Fruit fly (Drosophila melanogaster): ENCODE results near the gene CG7512.

- no peak for TF ChIP-seq h (optimal IDR thresholded peaks at IDR 0.05)
- no peak for TF ChIP-seq ttk (optimal IDR thresholded peaks at IDR 0.05)
- TF ChIP-seq Sin3A (optimal IDR thresholded peaks at IDR 0.05) = no peak
Measured at dm6 chr3L:11516229-11516628, 2.7 kb downstream of the CG7512 start.

Measured in Kc167 (cell line).